Fruit fly (Drosophila melanogaster): ENCODE data around the gene Leash.

- TF ChIP-seq CG13204 (GFP tag; optimal IDR thresholded peaks at IDR 0.05): no peak
- no peak for TF ChIP-seq Snoo (tag; optimal IDR thresholded peaks at IDR 0.05)
- no peak for TF ChIP-seq CG9948 (tag; optimal IDR thresholded peaks at IDR 0.05)
- TF ChIP-seq CG8301 (tag; optimal IDR thresholded peaks at IDR 0.05): no peak
- TF ChIP-seq rn (GFP tag; IDR thresholded peaks at IDR 0.05): no peak
Observed at dm6 chr3R:10854243-10854874, 31.0 kb upstream of the Leash start, which contains the start of the genes CG6567 and CG4511.
